Fruit fly (Drosophila melanogaster): ENCODE measurements around the gene CG7879.

Gene CG7879

DNA sequence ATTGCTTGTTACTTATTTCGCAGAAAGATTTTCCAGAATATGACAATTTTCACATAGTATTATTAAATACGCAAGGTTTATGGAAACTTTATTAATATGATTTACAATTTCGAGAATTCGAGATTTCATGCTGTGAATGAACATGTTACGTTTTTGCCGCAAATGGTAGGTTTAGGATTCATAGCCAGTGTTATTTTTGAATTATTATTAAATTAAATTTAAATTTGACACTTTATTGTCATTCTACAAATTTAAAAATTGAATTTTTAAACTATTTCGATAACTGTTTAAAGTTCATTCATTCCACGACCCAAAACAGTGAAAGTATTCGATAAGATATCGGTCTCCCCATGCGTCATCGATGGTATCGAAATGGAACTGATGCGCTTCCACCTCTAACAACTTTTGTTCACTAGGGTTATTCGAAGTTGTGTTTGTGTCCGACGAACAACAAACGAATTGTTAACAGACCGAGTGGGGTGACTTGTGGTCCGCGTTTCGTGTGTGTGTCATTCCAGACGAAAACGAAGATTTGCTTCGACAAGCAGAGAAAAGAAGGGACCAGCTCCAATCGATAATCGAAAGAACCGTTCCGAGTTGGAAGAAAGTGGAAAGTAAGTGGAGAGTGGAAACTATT is 22.6 kb downstream of the CG7879 start, which contains the start of the genes CG32313 and Pcyt1:
CG32313 (minus strand) TSS at position 51 of the 637 bp plus-strand sequence.
Pcyt1 (plus strand) TSS at position 400 of the 637 bp plus-strand sequence.
- TF ChIP-seq EcR (GFP tag; optimal IDR thresholded peaks at IDR 0.05) = no peak
- TF ChIP-seq usp (GFP tag; optimal IDR thresholded peaks at IDR 0.05) = no peak

DNA sequence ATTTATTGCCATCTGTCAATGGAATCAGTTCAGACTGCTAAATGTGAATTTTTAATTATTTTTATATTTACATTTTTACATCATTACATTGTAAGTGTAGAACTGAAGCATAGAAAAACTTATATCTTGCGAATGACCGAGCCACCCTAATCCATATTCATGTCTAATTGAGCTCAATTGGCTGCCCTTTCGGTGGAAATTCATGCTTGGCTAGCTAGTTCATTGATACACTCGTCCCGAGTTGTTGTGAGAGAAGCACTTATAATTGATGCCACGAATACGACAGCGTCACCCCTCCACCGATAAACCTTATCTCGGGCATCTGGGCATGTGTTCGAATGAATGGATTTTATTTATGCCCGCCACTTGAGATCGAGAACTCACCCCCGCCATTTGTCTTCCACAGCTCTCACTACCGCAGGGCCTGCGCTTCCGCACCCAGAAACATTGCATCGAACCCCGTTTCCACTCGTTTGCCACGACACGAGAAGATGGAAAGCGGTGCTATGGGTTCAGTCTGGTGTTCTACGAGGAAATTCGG is 30.0 kb downstream of the CG7879 start:
- no peak for TF ChIP-seq EcR (GFP tag; optimal IDR thresholded peaks at IDR 0.05)
- no peak for TF ChIP-seq psq (optimal IDR thresholded peaks at IDR 0.05)
- no peak for TF ChIP-seq Dll (optimal IDR thresholded peaks at IDR 0.05)
- TF ChIP-seq pan (optimal IDR thresholded peaks at IDR 0.05) = no peak
- TF ChIP-seq usp (GFP tag; optimal IDR thresholded peaks at IDR 0.05) = no peak
- TF ChIP-seq CG8478 (optimal IDR thresholded peaks at IDR 0.05) = no peak

DNA sequence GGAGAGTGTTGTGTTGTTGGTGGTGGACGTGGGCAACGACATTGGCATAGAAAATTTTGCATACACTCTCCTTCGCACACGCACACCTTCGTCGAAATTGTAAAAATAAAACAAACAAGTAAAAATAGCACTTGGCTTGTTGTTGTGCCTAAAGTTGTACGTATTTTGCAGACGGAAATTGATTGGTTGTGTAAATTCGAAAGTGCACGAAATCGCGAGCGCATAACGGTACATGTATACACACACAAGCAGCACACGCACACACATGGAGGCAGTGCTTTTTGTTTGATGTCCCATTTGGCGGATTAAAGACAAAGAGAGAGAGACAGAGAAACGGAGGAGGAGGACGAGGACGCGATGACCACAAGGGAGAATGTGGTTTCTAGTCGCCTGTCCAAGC is 31.1 kb downstream of the CG7879 start:
- TF ChIP-seq psq (optimal IDR thresholded peaks at IDR 0.05) = no peak
- TF ChIP-seq CG8478 (optimal IDR thresholded peaks at IDR 0.05) = no peak
- TF ChIP-seq pan (optimal IDR thresholded peaks at IDR 0.05) = no peak
- no peak for TF ChIP-seq Dll (optimal IDR thresholded peaks at IDR 0.05)
- no peak for TF ChIP-seq EcR (GFP tag; optimal IDR thresholded peaks at IDR 0.05)
- TF ChIP-seq usp (GFP tag; optimal IDR thresholded peaks at IDR 0.05) = no peak

- TF ChIP-seq CG8478 (optimal IDR thresholded peaks at IDR 0.05) = no peak
- no peak for TF ChIP-seq psq (optimal IDR thresholded peaks at IDR 0.05)
- no peak for TF ChIP-seq usp (GFP tag; optimal IDR thresholded peaks at IDR 0.05)
- TF ChIP-seq Dll (optimal IDR thresholded peaks at IDR 0.05) = no peak
- no peak for TF ChIP-seq EcR (GFP tag; optimal IDR thresholded peaks at IDR 0.05)
- TF ChIP-seq pan (optimal IDR thresholded peaks at IDR 0.05) = no peak
Measured at dm6 chr3L:1536487-1537337, 31.7 kb downstream of the CG7879 start, which contains the start of the genes CG12091 and pns. CG12091 (minus strand) TSS chr3L:1536835. pns (plus strand) TSS chr3L:1537137.

DNA sequence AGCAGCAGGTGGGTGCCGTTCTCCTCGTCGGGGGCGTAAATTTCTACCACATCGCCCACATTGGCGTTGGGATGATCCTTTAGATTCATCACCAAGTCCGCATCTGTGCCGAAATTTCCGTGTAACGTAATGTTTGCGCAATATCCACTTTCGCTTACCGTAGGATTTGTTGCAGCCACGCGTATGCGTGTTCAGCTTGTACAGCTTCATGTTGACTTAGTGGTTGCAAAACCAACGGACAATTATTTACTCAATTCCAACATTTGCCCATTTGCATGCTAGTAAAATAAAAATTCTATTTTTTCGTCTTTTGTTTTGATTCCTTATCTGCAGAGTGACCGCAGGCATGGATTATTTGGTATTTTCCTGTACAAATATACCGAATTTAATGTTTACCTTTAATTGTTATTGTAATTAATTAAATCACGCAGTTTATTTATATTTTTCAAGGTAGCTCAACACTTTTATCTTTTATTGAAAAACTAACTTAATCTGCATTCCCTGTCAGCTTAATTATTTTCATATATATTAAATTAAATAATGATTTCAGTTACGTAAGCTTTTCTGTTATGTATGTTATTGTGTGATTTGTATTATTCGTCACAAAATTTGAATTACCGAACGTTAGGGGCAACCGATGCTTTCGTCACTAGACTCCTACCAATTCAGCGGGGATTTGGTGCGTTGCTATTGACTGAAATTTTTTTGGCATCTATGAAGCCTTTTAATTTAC is 34.5 kb downstream of the CG7879 start, which contains the start of gene Iml1:
Iml1 (minus strand) TSS at position 336 of the 733 bp plus-strand sequence.
- no peak for TF ChIP-seq Dll (optimal IDR thresholded peaks at IDR 0.05)
- no peak for TF ChIP-seq CG8478 (optimal IDR thresholded peaks at IDR 0.05)
- TF ChIP-seq psq (optimal IDR thresholded peaks at IDR 0.05) = no peak

dm6 chr3L:1531159-1531558 is 37.2 kb downstream of the CG7879 start, which contains the start of gene Ir62a:
Ir62a (minus strand) TSS chr3L:1531259.
- TF ChIP-seq CG8478 (optimal IDR thresholded peaks at IDR 0.05) (no peak), EcR (GFP tag; optimal IDR thresholded peaks at IDR 0.05) (no peak), Dll (optimal IDR thresholded peaks at IDR 0.05) (no peak), pan (optimal IDR thresholded peaks at IDR 0.05) (no peak), usp (GFP tag; optimal IDR thresholded peaks at IDR 0.05) (no peak), psq (optimal IDR thresholded peaks at IDR 0.05) (no peak)

dm6 chr3L:1518715-1519603 is 49.4 kb downstream of the CG7879 start:
- TF ChIP-seq Dll (optimal IDR thresholded peaks at IDR 0.05) (no peak), psq (optimal IDR thresholded peaks at IDR 0.05) (no peak), usp (GFP tag; optimal IDR thresholded peaks at IDR 0.05) (no peak), pan (optimal IDR thresholded peaks at IDR 0.05) (no peak)

DNA sequence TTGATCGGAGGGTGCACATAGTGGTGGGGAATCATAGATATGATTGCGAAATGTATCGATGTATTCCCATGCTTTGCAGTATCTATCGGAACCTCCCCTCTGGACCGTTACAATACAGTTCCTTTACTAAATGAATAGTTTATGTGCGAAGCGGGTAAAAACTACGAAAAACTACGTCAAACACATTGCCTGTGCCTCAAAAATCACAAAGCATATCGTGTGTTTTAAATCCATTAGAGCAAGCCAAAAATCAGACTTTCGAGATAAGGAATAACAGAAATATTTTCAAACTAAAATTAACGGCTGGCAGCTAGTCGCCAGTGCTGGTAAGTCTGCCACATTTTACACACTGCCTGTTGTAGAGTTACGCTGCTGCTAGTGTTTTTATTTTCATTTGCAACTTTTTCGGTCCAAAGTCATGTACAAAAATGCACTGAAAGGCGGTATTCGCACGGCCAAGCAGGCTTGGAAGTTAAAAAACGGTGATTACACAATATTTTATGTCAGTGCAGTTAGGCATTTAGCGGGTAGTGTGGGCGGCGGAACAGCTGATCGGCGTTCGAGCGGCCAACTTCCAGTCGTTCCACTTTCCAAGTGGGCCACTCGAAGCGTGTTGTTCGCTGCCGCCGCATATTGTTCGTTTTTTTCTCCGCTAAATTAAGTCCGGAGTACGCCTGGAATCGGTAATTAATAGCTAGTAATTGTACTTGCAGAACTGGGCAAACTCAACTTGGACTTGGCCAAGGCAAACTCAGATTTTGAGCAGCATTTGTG is 50.9 kb downstream of the CG7879 start:
- TF ChIP-seq usp (GFP tag; optimal IDR thresholded peaks at IDR 0.05) (no peak), pan (optimal IDR thresholded peaks at IDR 0.05) (no peak), Dll (optimal IDR thresholded peaks at IDR 0.05) (no peak), psq (optimal IDR thresholded peaks at IDR 0.05) (no peak), CG8478 (optimal IDR thresholded peaks at IDR 0.05) (no peak), EcR (GFP tag; optimal IDR thresholded peaks at IDR 0.05) (no peak)

dm6 chr3L:1516631-1517273 is 51.7 kb downstream of the CG7879 start, which contains the start of gene cue:
cue (minus strand) TSS chr3L:1517271.
- no peak for TF ChIP-seq usp (GFP tag; optimal IDR thresholded peaks at IDR 0.05)
- no peak for TF ChIP-seq psq (optimal IDR thresholded peaks at IDR 0.05)
- TF ChIP-seq pan (optimal IDR thresholded peaks at IDR 0.05) = no peak
- no peak for TF ChIP-seq EcR (GFP tag; optimal IDR thresholded peaks at IDR 0.05)
- no peak for TF ChIP-seq Dll (optimal IDR thresholded peaks at IDR 0.05)
- no peak for TF ChIP-seq CG8478 (optimal IDR thresholded peaks at IDR 0.05)
